Worm (Caenorhabditis elegans) whole organism, young adult: ENCODE data around the gene sru-30.

ENCODE experiments used
- B0035.1 ChIP-seq: sonication (generic microtip); optimal IDR thresholded peaks from 2 replicates; lab custom pipeline; 2016; ENCODE audit warnings: missing genetic modification characterization, mild to moderate bottlenecking, missing compliant biosample characterization, missing genotype, missing genetic modification reagents
- D2030.7 ChIP-seq: fragments of 200-800 bp; sonication (Bioruptor generic); IDR thresholded peaks from 2 replicates; pipeline ENCODE4 v1.3.6; 2022; ENCODE audit warnings: missing genetic modification reagents, missing genetic modification characterization, missing compliant biosample characterization
- F22D6.2 ChIP-seq: sonication (generic microtip); optimal IDR thresholded peaks from 2 replicates; lab custom pipeline; 2016; ENCODE audit warnings: mild to moderate bottlenecking, missing genetic modification characterization, missing compliant biosample characterization
- F23B12.7 ChIP-seq: sonication (generic microtip); optimal IDR thresholded peaks from 2 replicates; lab custom pipeline; 2017; ENCODE audit warnings: missing genetic modification characterization, mild to moderate bottlenecking, missing compliant biosample characterization, antibody characterized with exemption, moderate library complexity; ENCODE audit not compliant: insufficient read depth
- F52B5.7 ChIP-seq: sonication (generic microtip); optimal IDR thresholded peaks from 2 replicates; lab custom pipeline; 2016; ENCODE audit warnings: mild to moderate bottlenecking, missing genetic modification characterization, missing compliant biosample characterization
- F57C9.4 ChIP-seq: sonication (generic microtip); optimal IDR thresholded peaks from 2 replicates; lab custom pipeline; 2017; ENCODE audit warnings: mild to moderate bottlenecking, missing genetic modification characterization, missing compliant biosample characterization
- K11D2.4 ChIP-seq: fragments of 200-800 bp; sonication (Bioruptor generic); IDR thresholded peaks from 2 replicates; pipeline ENCODE4 v1.3.6; 2022; ENCODE audit warnings: missing genetic modification reagents, missing genetic modification characterization, missing compliant biosample characterization
- K12H6.12 ChIP-seq: fragments of 200-800 bp; sonication (Bioruptor generic); optimal IDR thresholded peaks from 2 replicates; lab custom pipeline; 2018; ENCODE audit warnings: mild to moderate bottlenecking, missing genetic modification characterization, missing compliant biosample characterization
- Y56A3A.18 ChIP-seq: fragments of 200-800 bp; sonication (Bioruptor generic); IDR thresholded peaks from 2 replicates; pipeline ENCODE4 v1.3.6; 2022; ENCODE audit warnings: missing genetic modification reagents, missing genetic modification characterization, missing compliant biosample characterization
- Y67H2A.10 ChIP-seq: fragments of 200-800 bp; sonication (Bioruptor generic); conservative IDR thresholded peaks from 2 replicates; pipeline ENCODE4 v1.3.6; 2022; ENCODE audit warnings: missing genetic modification reagents, missing genetic modification characterization, missing compliant biosample characterization
- Y79H2A.3 ChIP-seq: fragments of 200-800 bp; sonication (Bioruptor generic); conservative IDR thresholded peaks from 2 replicates; pipeline ENCODE4 v1.3.6; 2022; ENCODE audit warnings: missing genetic modification reagents, missing genetic modification characterization, missing compliant biosample characterization
- athp-1 ChIP-seq: sonication (generic microtip); optimal IDR thresholded peaks from 2 replicates; lab custom pipeline; 2017; ENCODE audit warnings: mild to moderate bottlenecking, missing genetic modification characterization, missing compliant biosample characterization
- ceh-100 ChIP-seq: fragments of 200-800 bp; sonication (Bioruptor generic); IDR thresholded peaks from 2 replicates; pipeline ENCODE4 v1.3.6; 2022; ENCODE audit warnings: missing genetic modification reagents, missing genetic modification characterization, missing compliant biosample characterization
- ceh-40 ChIP-seq: fragments of 200-800 bp; sonication (Bioruptor generic); IDR thresholded peaks from 2 replicates; pipeline ENCODE4 v1.3.6; 2022; ENCODE audit warnings: missing genetic modification characterization, missing compliant biosample characterization
- ceh-58 ChIP-seq: fragments of 200-800 bp; sonication (Bioruptor generic); IDR thresholded peaks from 2 replicates; pipeline ENCODE4 v1.3.6; 2022; ENCODE audit warnings: missing genetic modification characterization, missing compliant biosample characterization
- ceh-91 ChIP-seq: fragments of 200-800 bp; sonication (Bioruptor generic); IDR thresholded peaks from 2 replicates; pipeline ENCODE4 v1.3.6; 2022; ENCODE audit warnings: missing genetic modification reagents, missing genetic modification characterization, missing compliant biosample characterization
- die-1 ChIP-seq: sonication (generic microtip); optimal IDR thresholded peaks from 2 replicates; lab custom pipeline; 2016; ENCODE audit warnings: missing genotype, mild to moderate bottlenecking, missing genetic modification characterization, missing compliant biosample characterization
- ekl-4 ChIP-seq: fragments of 200-800 bp; sonication (Bioruptor generic); IDR thresholded peaks from 2 replicates; pipeline ENCODE4 v1.3.6; 2022; ENCODE audit warnings: missing genetic modification reagents, missing genetic modification characterization, missing compliant biosample characterization
- ets-4 ChIP-seq: fragments of 200-800 bp; sonication (Bioruptor generic); optimal IDR thresholded peaks from 2 replicates; lab custom pipeline; 2018; ENCODE audit warnings: mild to moderate bottlenecking, missing genetic modification characterization, missing compliant biosample characterization
- fkh-3 ChIP-seq: sonication (generic microtip); optimal IDR thresholded peaks from 2 replicates; lab custom pipeline; 2016; ENCODE audit warnings: mild to moderate bottlenecking, missing genetic modification characterization, missing compliant biosample characterization
- gei-17 ChIP-seq: fragments of 200-800 bp; sonication (Bioruptor generic); optimal IDR thresholded peaks from 2 replicates; lab custom pipeline; 2018; ENCODE audit warnings: mild to moderate bottlenecking, missing genetic modification characterization, missing compliant biosample characterization
- hlh-12 ChIP-seq: sonication (generic microtip); optimal IDR thresholded peaks from 2 replicates; lab custom pipeline; 2016; ENCODE audit warnings: missing genetic modification characterization, missing compliant biosample characterization
- hsf-1 ChIP-seq: fragments of 200-800 bp; sonication (Bioruptor generic); IDR thresholded peaks from 2 replicates; pipeline ENCODE4 v1.3.6; 2022; ENCODE audit warnings: missing genetic modification reagents, missing genetic modification characterization, missing compliant biosample characterization
- lin-26 ChIP-seq: fragments of 200-800 bp; sonication (Bioruptor generic); IDR thresholded peaks from 2 replicates; pipeline ENCODE4 v1.3.6; 2022; ENCODE audit warnings: missing genetic modification reagents, missing genetic modification characterization, missing compliant biosample characterization
- lin-54 ChIP-seq: fragments of 200-800 bp; sonication (Bioruptor generic); optimal IDR thresholded peaks from 2 replicates; lab custom pipeline; 2018; ENCODE audit warnings: mild to moderate bottlenecking, missing genetic modification characterization, missing compliant biosample characterization
- lsy-27 ChIP-seq: sonication (generic microtip); optimal IDR thresholded peaks from 2 replicates; lab custom pipeline; 2017; ENCODE audit warnings: missing genetic modification characterization, mild to moderate bottlenecking, missing compliant biosample characterization, antibody characterized with exemption, missing genotype, borderline replicate concordance; ENCODE audit not compliant: insufficient read depth
- madf-10 ChIP-seq: sonication (generic microtip); optimal IDR thresholded peaks from 2 replicates; lab custom pipeline; 2016; ENCODE audit warnings: mild to moderate bottlenecking, missing genetic modification characterization, missing compliant biosample characterization
- madf-3 ChIP-seq: fragments of 200-800 bp; sonication (Bioruptor generic); IDR thresholded peaks from 2 replicates; pipeline ENCODE4 v1.3.6; 2022; ENCODE audit warnings: missing genetic modification reagents, missing genetic modification characterization, missing compliant biosample characterization
- madf-8 ChIP-seq: fragments of 200-800 bp; sonication (Bioruptor generic); conservative IDR thresholded peaks from 2 replicates; pipeline ENCODE4 v1.3.6; 2022; ENCODE audit warnings: missing genetic modification reagents, missing genetic modification characterization, missing compliant biosample characterization
- mes-4 ChIP-seq: sonication (generic microtip); optimal IDR thresholded peaks from 2 replicates; lab custom pipeline; 2016; ENCODE audit warnings: missing genotype, missing genetic modification characterization, missing compliant biosample characterization
- nfya-1 ChIP-seq: sonication (generic microtip); optimal IDR thresholded peaks from 2 replicates; lab custom pipeline; 2017; ENCODE audit warnings: antibody characterized with exemption, missing compliant biosample characterization, missing genetic modification characterization, borderline replicate concordance; ENCODE audit not compliant: insufficient read depth
- nhr-120 ChIP-seq: fragments of 200-800 bp; sonication (Bioruptor generic); IDR thresholded peaks from 2 replicates; pipeline ENCODE4 v1.3.6; 2022; ENCODE audit warnings: missing genetic modification characterization, missing compliant biosample characterization
- rcor-1 ChIP-seq: fragments of 200-800 bp; sonication (Bioruptor generic); IDR thresholded peaks from 2 replicates; pipeline ENCODE4 v1.3.6; 2022; ENCODE audit warnings: missing genetic modification reagents, missing genetic modification characterization, missing compliant biosample characterization
- snpc-4 ChIP-seq, 5 experiments: fragments of 150-350 bp in 1 of 5; sonication (generic microtip) in 4 of 5; optimal IDR thresholded peaks; 2 replicates each; lab custom pipeline; 2014 to 2018; ENCODE audit warnings: missing genetic modification characterization in 5 of 5, missing biosample characterization in 3 of 5, antibody characterized with exemption in 2 of 5, mild to moderate bottlenecking in 2 of 5, missing compliant biosample characterization in 2 of 5, missing genotype in 2 of 5, moderate library complexity in 2 of 5, missing genetic modification reagents in 1 of 5
- somi-1 ChIP-seq: fragments of 200-800 bp; sonication (Bioruptor generic); optimal IDR thresholded peaks from 2 replicates; lab custom pipeline; 2018; ENCODE audit warnings: mild to moderate bottlenecking, missing genetic modification characterization, missing compliant biosample characterization
- tbp1 ChIP-seq: fragments of 200-800 bp; sonication (Bioruptor generic); optimal IDR thresholded peaks from 2 replicates; lab custom pipeline; 2018; ENCODE audit warnings: mild to moderate bottlenecking, missing genetic modification characterization, missing compliant biosample characterization
- tbx-9 ChIP-seq: sonication (generic microtip); optimal IDR thresholded peaks from 2 replicates; lab custom pipeline; 2016; ENCODE audit warnings: borderline replicate concordance, missing genetic modification characterization, inconsistent platforms, missing compliant biosample characterization
- tlf-1 ChIP-seq: fragments of 200-800 bp; sonication (Bioruptor generic); optimal IDR thresholded peaks from 2 replicates; lab custom pipeline; 2018; ENCODE audit warnings: mild to moderate bottlenecking, missing genetic modification characterization, missing compliant biosample characterization
- unc-130 ChIP-seq: sonication (generic microtip); optimal IDR thresholded peaks from 2 replicates; lab custom pipeline; 2016; ENCODE audit warnings: missing genetic modification reagents, missing genetic modification characterization, missing compliant biosample characterization
- xnd-1 ChIP-seq: sonication (generic microtip); optimal IDR thresholded peaks from 2 replicates; lab custom pipeline; 2016; ENCODE audit warnings: missing genotype, missing genetic modification reagents, missing genetic modification characterization, missing compliant biosample characterization

The sru-30 gene

ce11 chrV:9833900-9834299 lies 20.3 kb downstream of the sru-30 start, which contains the start of gene sru-40:
sru-40 (minus strand) TSS chrV:9834000.
- TF ChIP-seq F22D6.2 (no peak), lsy-27 (no peak), madf-8 (no peak), nhr-120 (GFP tag; lab: Robert Waterston, UW) (no peak), K12H6.12 (tag; lab: Kevin White, UChicago) (no peak), ceh-58 (no peak), tbx-9 (no peak), hsf-1 (GFP tag; lab: Robert Waterston, UW) (no peak), madf-3 (GFP tag; lab: Robert Waterston, UW) (no peak), Y67H2A.10 (GFP tag; lab: Robert Waterston, UW) (no peak), F23B12.7 (tag; lab: Kevin White, UChicago) (no peak)

- TF ChIP-seq die-1 (tag; lab: Kevin White, UChicago): no peak
- TF ChIP-seq Y56A3A.18 (GFP tag; lab: Robert Waterston, UW): no peak
- TF ChIP-seq somi-1: no peak
- no peak for TF ChIP-seq F22D6.2
These were observed 22.3 kb downstream of the sru-30 start, which contains the start of gene sru-38 for ce11 chrV:9835945-9836344. sru-38 (minus strand) TSS chrV:9836045.

DNA sequence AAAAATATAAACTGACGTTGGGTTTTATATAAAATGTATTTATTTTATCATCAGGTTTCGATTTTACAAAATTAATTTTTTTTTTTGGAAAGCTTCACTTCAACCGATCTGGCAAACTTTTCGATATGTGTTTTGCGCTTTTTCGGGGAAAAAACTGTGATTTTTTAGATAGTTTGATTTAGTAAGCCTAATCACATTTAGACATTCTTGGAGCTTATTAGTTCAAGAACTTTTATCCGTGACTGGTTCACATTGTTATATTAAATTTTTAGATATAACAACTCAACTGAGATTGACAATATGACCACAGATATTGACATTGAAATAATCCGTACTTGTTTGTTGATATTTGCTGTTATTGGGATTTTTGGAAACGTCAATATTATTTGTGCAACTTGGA lies 24.1 kb downstream of the sru-30 start, which contains the start of gene srsx-21:
TSS of gene srsx-21 (plus strand) at position 301 of the 400 bp plus-strand sequence.
- no peak for TF ChIP-seq gei-17 (GFP tag; lab: Kevin White, UChicago)
- TF ChIP-seq F57C9.4 (tag; lab: Kevin White, UChicago): no peak
- no peak for TF ChIP-seq madf-8
- TF ChIP-seq tlf-1: no peak
- no peak for TF ChIP-seq F23B12.7 (tag; lab: Kevin White, UChicago)
- no peak for TF ChIP-seq madf-3 (GFP tag; lab: Robert Waterston, UW)
- TF ChIP-seq ets-4 (GFP tag; lab: Kevin White, UChicago): no peak
- no peak for TF ChIP-seq rcor-1
- no peak for TF ChIP-seq ekl-4 (GFP tag; lab: Robert Waterston, UW)
- TF ChIP-seq ceh-91: no peak
- TF ChIP-seq lin-26: no peak
- TF ChIP-seq F52B5.7 (tag; lab: Kevin White, UChicago): no peak
- TF ChIP-seq xnd-1 (tag; lab: Kevin White, UChicago): no peak
- no peak for TF ChIP-seq lin-54
- no peak for TF ChIP-seq B0035.1 (tag; lab: Kevin White, UChicago)
- no peak for TF ChIP-seq K11D2.4 (GFP tag; lab: Robert Waterston, UW)
- no peak for TF ChIP-seq hlh-12 (tag; lab: Kevin White, UChicago)
- TF ChIP-seq D2030.7 (GFP tag; lab: Robert Waterston, UW): no peak
- no peak for TF ChIP-seq snpc-4 (GFP tag; optimal IDR thresholded peaks at IDR 0.05; lab: Kevin White, UChicago)
- TF ChIP-seq snpc-4 (tag; optimal IDR thresholded peaks at IDR 0.05; lab: Kevin White, UChicago): no peak
- no peak for TF ChIP-seq athp-1

- TF ChIP-seq Y79H2A.3 (GFP tag; lab: Robert Waterston, UW): no peak
- no peak for TF ChIP-seq ceh-40 (GFP tag; lab: Robert Waterston, UW)
- TF ChIP-seq gei-17 (GFP tag; lab: Kevin White, UChicago): no peak
- no peak for TF ChIP-seq tbp1 (GFP tag; lab: Kevin White, UChicago)
- TF ChIP-seq F52B5.7 (tag; lab: Kevin White, UChicago): no peak
- no peak for TF ChIP-seq snpc-4 (GFP tag; optimal IDR thresholded peaks at IDR 0.05; lab: Kevin White, UChicago)
- TF ChIP-seq snpc-4 (tag; optimal IDR thresholded peaks at IDR 0.05; lab: Kevin White, UChicago): no peak
- no peak for TF ChIP-seq ceh-100 (GFP tag; lab: Robert Waterston, UW)
- TF ChIP-seq unc-130 (GFP tag; lab: Kevin White, UChicago): no peak
- no peak for TF ChIP-seq madf-10 (tag; lab: Kevin White, UChicago)
- no peak for TF ChIP-seq nfya-1
- no peak for TF ChIP-seq fkh-3
- TF ChIP-seq mes-4 (tag; lab: Kevin White, UChicago): no peak
- no peak for TF ChIP-seq ceh-91
These were observed 27.7 kb downstream of the sru-30 start, which contains the start of gene sru-36 for ce11 chrV:9841376-9841775. sru-36 (plus strand) TSS chrV:9841676.
